Worm (Caenorhabditis elegans) whole organism, L4 larva: ENCODE data around the gene C03B1.4.

Experiments used
- F10B5.3 ChIP-seq: sonication (generic microtip); optimal IDR thresholded peaks from 2 replicates; lab custom pipeline; 2016; ENCODE audit warnings: mild to moderate bottlenecking, missing genetic modification characterization, missing compliant biosample characterization
- F44E2.7 ChIP-seq: fragments of 200-800 bp; sonication (Bioruptor generic); IDR thresholded peaks from 2 replicates; pipeline ENCODE4 v2.1.2; 2022; ENCODE audit warnings: missing genetic modification characterization, missing compliant biosample characterization
- Y5F2A.4 ChIP-seq: fragments of 200-800 bp; sonication (Bioruptor generic); optimal IDR thresholded peaks from 2 replicates; lab custom pipeline; 2018; ENCODE audit warnings: mild to moderate bottlenecking, missing genetic modification characterization, missing compliant biosample characterization
- aha-1 ChIP-seq: fragments of 150-350 bp; peaks from one replicate; lab custom pipeline; 2014; ENCODE audit warnings: missing biosample characterization, missing genetic modification characterization
- aly-2 ChIP-seq: sonication (generic microtip); optimal IDR thresholded peaks from 2 replicates; lab custom pipeline; 2018; ENCODE audit warnings: missing biosample characterization, missing genetic modification characterization
- ceh-82 ChIP-seq: sonication (generic microtip); optimal IDR thresholded peaks from 2 replicates; lab custom pipeline; 2017; ENCODE audit warnings: missing biosample characterization, missing genetic modification characterization
- ces-1 ChIP-seq: fragments of 150-350 bp; sonication (generic microtip); optimal IDR thresholded peaks from 4 replicates; lab custom pipeline; 2014; ENCODE audit warnings: missing biosample characterization, missing genetic modification reagents, missing genetic modification characterization
- ctbp-1 ChIP-seq: fragments of 200-800 bp; sonication (Bioruptor generic); IDR thresholded peaks from 2 replicates; pipeline ENCODE4 v1.3.6; 2022; ENCODE audit warnings: missing genetic modification reagents, missing genetic modification characterization, missing compliant biosample characterization
- daf-16 ChIP-seq, 3 experiments: sonication (generic microtip); optimal IDR thresholded peaks; 2 replicates each; lab custom pipeline; 2016 to 2017; ENCODE audit warnings: missing genetic modification characterization in 3 of 3, missing genetic modification reagents in 3 of 3, mild to moderate bottlenecking in 2 of 3, missing compliant biosample characterization in 2 of 3, missing biosample characterization in 1 of 3, moderate library complexity in 1 of 3
- daf-19 ChIP-seq: fragments of 200-800 bp; sonication (Bioruptor generic); conservative IDR thresholded peaks from 2 replicates; pipeline ENCODE4 v1.3.6; 2022; ENCODE audit warnings: missing genetic modification characterization, missing compliant biosample characterization
- dmd-6 ChIP-seq: fragments of 200-800 bp; sonication (Bioruptor generic); IDR thresholded peaks from 2 replicates; pipeline ENCODE4 v1.3.6; 2022; ENCODE audit warnings: missing genetic modification reagents, missing genetic modification characterization, missing compliant biosample characterization
- duxl-1 ChIP-seq: sonication (generic microtip); optimal IDR thresholded peaks from 2 replicates; lab custom pipeline; 2016; ENCODE audit warnings: mild to moderate bottlenecking, missing genetic modification characterization, moderate library complexity, missing compliant biosample characterization; ENCODE audit not compliant: poor library complexity
- egl-27 ChIP-seq: sonication (generic microtip); optimal IDR thresholded peaks from 3 replicates; lab custom pipeline; 2017; ENCODE audit warnings: missing biosample characterization, missing genetic modification reagents, missing genetic modification characterization
- fos-1 ChIP-seq: fragments of 150-350 bp; optimal IDR thresholded peaks from 2 replicates; lab custom pipeline; 2014; ENCODE audit warnings: missing biosample characterization, missing genetic modification characterization
- hlh-30 ChIP-seq: sonication (generic microtip); optimal IDR thresholded peaks from 2 replicates; lab custom pipeline; 2017; ENCODE audit warnings: antibody characterized with exemption, mild to moderate bottlenecking, missing genetic modification characterization, missing compliant biosample characterization; ENCODE audit not compliant: insufficient read depth
- hmg-1.1 ChIP-seq: fragments of 200-800 bp; sonication (Bioruptor generic); IDR thresholded peaks from 2 replicates; pipeline ENCODE4 v1.3.6; 2022; ENCODE audit warnings: missing genetic modification reagents, missing genetic modification characterization, missing compliant biosample characterization
- jun-1 ChIP-seq: fragments of 150-350 bp; optimal IDR thresholded peaks from 2 replicates; lab custom pipeline; 2014; ENCODE audit warnings: missing biosample characterization, missing genetic modification reagents, missing genetic modification characterization
- lim-7 ChIP-seq: fragments of 200-800 bp; sonication (Bioruptor generic); IDR thresholded peaks from 2 replicates; pipeline ENCODE4 v1.3.6; 2022; ENCODE audit warnings: missing genetic modification characterization, missing compliant biosample characterization
- lin-38 ChIP-seq: fragments of 200-800 bp; sonication (Bioruptor generic); IDR thresholded peaks from 2 replicates; pipeline ENCODE4 v1.3.6; 2022; ENCODE audit warnings: missing genetic modification reagents, missing genetic modification characterization, missing compliant biosample characterization
- madf-9 ChIP-seq: fragments of 200-800 bp; sonication (Bioruptor generic); conservative IDR thresholded peaks from 2 replicates; pipeline ENCODE4 v1.3.6; 2022; ENCODE audit warnings: missing genetic modification reagents, missing genetic modification characterization, missing compliant biosample characterization
- nhr-11 ChIP-seq: fragments of 150-350 bp; optimal IDR thresholded peaks from 2 replicates; lab custom pipeline; 2014; ENCODE audit warnings: missing biosample characterization, missing genetic modification characterization
- nhr-111 ChIP-seq: fragments of 200-800 bp; sonication (Bioruptor generic); optimal IDR thresholded peaks from 2 replicates; lab custom pipeline; 2018; ENCODE audit warnings: mild to moderate bottlenecking, missing genetic modification characterization, missing compliant biosample characterization
- nhr-6 ChIP-seq: fragments of 150-350 bp; optimal IDR thresholded peaks from 2 replicates; lab custom pipeline; 2014; ENCODE audit warnings: missing biosample characterization, missing genetic modification characterization
- rbr-2 ChIP-seq: sonication (generic microtip); optimal IDR thresholded peaks from 2 replicates; lab custom pipeline; 2016; ENCODE audit warnings: missing genotype, missing genetic modification characterization, missing compliant biosample characterization
- tra-1 ChIP-seq: fragments of 200-800 bp; sonication (Bioruptor generic); IDR thresholded peaks from 2 replicates; pipeline ENCODE4 v1.3.6; 2022; ENCODE audit warnings: missing genetic modification reagents, missing genetic modification characterization, missing compliant biosample characterization
- unc-130 ChIP-seq: sonication (generic microtip); optimal IDR thresholded peaks from 2 replicates; lab custom pipeline; 2016; ENCODE audit warnings: missing genetic modification reagents, missing genetic modification characterization, missing compliant biosample characterization
- unc-62 ChIP-seq, 3 experiments: fragments of 150-350 bp in 1 of 3; sonication (generic microtip); optimal IDR thresholded peaks in 2 of 3; peaks in 1 of 3; 1 replicate in 1 of 3; 2 replicates in 2 of 3; lab custom pipeline; 2014 to 2017; ENCODE audit warnings: missing biosample characterization in 3 of 3, missing genetic modification characterization in 3 of 3, missing genetic modification reagents in 3 of 3, missing genotype in 1 of 3
- zip-11 ChIP-seq: fragments of 200-800 bp; sonication (Bioruptor generic); IDR thresholded peaks from 2 replicates; pipeline ENCODE4 v1.3.6; 2022; ENCODE audit warnings: missing genetic modification characterization, missing compliant biosample characterization

Gene C03B1.4

DNA sequence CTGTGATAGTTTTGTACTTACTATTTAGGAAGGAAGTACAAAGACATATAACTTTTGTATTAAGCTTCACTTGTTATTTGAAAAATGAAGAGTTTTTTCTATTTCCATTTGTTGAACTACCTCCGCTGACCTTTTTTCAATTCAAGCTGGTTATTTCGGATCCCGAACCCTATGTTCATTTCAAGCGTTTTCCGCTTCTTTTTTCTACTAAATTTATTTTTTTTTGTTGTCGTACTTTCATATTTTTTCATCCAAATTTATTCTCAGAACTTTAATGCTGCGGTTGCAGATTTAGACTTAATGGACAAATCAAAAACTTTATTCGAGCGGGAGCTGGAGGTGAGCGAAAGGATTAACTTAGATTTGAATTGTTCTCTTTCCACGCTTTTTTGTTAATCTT lies 14.3 kb upstream of the C03B1.4 start, which contains the start of gene C03B1.6:
Gene C03B1.6, plus strand, starts transcription at position 301 of the 400 bp plus-strand sequence.
- TF ChIP-seq madf-9, result no peak
- TF ChIP-seq F44E2.7 (GFP tag; lab: Robert Waterston, UW), result no peak
- no peak for TF ChIP-seq nhr-111 (GFP tag; lab: Kevin White, UChicago)
- TF ChIP-seq Y5F2A.4 (GFP tag; lab: Kevin White, UChicago), result no peak
- no peak for TF ChIP-seq ceh-82 (tag; lab: Kevin White, UChicago)
- no peak for TF ChIP-seq zip-11 (GFP tag; lab: Robert Waterston, UW)

DNA sequence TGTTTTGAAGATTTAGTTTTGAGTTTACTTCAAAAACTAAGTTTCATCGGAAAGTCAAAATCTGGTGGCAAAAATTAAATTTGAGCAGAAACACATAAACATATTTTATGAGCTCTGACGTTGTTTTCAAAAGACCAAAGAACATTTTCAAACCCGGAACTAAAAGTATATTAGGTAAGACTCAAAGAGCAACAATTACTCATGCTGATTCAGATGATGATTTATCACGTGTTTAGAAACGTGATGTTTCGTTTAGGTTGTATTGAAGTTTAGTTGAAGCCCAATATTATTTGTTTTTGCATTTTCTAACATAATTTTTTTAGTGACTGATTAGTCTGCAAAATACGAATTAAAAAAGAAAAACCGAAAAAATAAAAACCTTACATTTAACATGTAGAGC lies 10.5 kb upstream of the C03B1.4 start:
- TF ChIP-seq unc-62 (GFP tag; optimal IDR thresholded peaks at IDR 0.05 in 1 of 2; lab: Kevin White, UChicago) (peak in 1 of 2 experiments; percentile 25), unc-62 (tag; optimal IDR thresholded peaks at IDR 0.05; lab: Kevin White, UChicago) (no peak), duxl-1 (no peak), F10B5.3 (tag; lab: Kevin White, UChicago) (no peak)
- TF ChIP-seq, all 104 proteins: peak for 1

DNA sequence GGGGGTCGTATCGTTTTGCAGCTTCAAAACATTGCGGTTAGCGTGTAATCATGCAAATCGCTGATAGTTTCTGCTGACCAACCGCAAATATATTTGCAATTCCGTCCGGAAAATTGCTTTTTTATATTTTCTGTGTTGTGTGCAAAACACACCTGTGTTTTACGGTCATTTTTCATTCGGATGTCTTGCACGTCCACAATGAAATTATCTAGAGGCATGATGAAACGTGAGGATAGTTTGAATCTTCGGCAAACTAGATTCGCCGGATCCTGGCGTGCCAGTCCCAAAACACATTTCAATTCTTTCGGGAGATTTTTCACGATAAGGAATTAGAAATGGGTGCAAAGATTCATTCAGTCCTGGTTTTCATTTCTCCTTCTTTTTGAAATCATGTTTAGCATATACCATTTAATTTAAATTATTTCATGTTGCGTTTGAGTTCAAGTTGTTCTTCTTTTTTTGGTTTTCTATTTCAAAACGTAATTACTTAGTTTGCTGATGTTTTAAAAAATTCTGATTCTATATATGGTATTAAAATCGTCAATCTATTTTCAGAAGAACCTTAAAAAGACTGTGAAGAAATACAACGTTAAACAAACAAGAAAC lies 9.2 kb upstream of the C03B1.4 start, which contains the start of gene C03B1.5:
Gene C03B1.5, plus strand, starts transcription at position 556 of the 606 bp plus-strand sequence.
- TF ChIP-seq ces-1 (GFP tag; lab: Kevin White, UChicago) (no peak), daf-16 (GFP tag; optimal IDR thresholded peaks at IDR 0.05; lab: Kevin White, UChicago) (no peak), daf-16 (tag; optimal IDR thresholded peaks at IDR 0.05; lab: Kevin White, UChicago) (peak; percentile 31), aha-1 (tag; lab: Kevin White, UChicago) (peak; percentile 87), fos-1 (tag; lab: Kevin White, UChicago) (no peak), daf-19 (GFP tag; lab: Robert Waterston, UW) (no peak)
- TF ChIP-seq, all 104 proteins: peak for 2

DNA sequence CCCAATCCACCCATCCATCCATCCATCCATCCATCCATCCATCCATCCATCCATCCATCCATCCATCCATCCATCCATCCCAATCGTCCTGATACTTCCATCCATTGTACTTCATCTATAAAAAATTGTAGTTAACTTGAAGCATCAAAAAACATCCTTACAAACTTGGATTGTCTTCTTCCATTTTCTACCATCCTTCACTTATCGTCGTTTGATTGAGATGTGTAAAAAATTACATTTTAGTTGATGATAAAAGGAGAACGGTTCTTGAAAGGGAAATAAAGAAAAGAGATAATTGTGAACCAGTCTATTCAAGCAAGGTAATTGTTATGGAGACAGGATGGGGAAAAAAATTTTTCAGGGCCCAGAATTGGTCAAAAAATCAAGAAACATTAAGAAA lies 6.5 kb upstream of the C03B1.4 start, which contains the start of gene C03B1.10:
Gene C03B1.10, minus strand, starts transcription at position 101 of the 400 bp plus-strand sequence.
- TF ChIP-seq unc-62 (GFP tag; optimal IDR thresholded peaks at IDR 0.05 in 1 of 2; lab: Kevin White, UChicago), result peak in 1 of 2 experiments; percentile 25
- TF ChIP-seq unc-62 (tag; optimal IDR thresholded peaks at IDR 0.05; lab: Kevin White, UChicago), result no peak
- no peak for TF ChIP-seq lim-7 (GFP tag; lab: Robert Waterston, UW)
- no peak for TF ChIP-seq ces-1 (GFP tag; lab: Kevin White, UChicago)
- TF ChIP-seq dmd-6 (GFP tag; lab: Robert Waterston, UW), result no peak
- TF ChIP-seq rbr-2 (tag; lab: Kevin White, UChicago), result no peak
- TF ChIP-seq hlh-30 (tag; lab: Kevin White, UChicago), result no peak

DNA sequence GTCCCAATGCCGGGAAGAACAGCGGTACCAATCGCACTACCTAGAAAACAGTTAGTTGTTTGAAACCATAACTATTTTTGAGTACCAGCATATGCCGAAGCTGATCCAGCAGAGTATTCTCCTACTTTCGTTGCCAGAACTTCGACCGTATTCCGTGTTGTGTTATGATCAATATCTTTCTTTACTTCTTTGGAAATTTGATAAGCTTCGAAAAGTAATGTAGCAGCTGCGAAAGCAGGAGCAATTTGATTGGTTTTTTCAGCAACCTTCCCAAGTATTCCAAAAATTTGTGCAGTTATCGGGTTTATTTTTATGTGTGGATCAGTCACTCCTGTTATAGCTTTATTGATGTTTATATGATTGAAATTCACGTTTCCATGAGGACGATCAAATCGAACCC lies 4.2 kb upstream of the C03B1.4 start:
- TF ChIP-seq aha-1 (tag; lab: Kevin White, UChicago) (peak; percentile 97), egl-27 (tag; lab: Kevin White, UChicago) (no peak)

DNA sequence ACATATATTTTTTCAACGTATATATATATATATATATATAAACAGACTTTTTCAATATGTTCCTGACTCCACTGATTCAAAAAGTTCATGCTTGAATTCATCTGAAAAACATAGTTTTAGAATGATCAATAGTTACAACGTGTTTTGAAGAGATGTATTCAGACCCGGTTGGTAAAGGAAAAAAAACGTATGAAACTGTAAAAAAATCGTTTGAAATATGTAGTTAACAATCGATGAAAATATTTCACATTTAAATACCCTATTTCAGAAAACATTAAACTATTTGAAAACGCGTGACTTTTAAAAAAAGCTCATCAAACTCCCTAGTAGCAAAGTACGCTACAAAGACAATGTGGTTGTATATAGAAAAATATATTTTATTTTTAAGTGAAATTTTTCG lies 3.6 kb upstream of the C03B1.4 start, which contains the start of gene C03B1.14:
Gene C03B1.14, minus strand, starts transcription at position 101 of the 400 bp plus-strand sequence.
- TF ChIP-seq lin-38 (no peak), ctbp-1 (GFP tag; lab: Robert Waterston, UW) (no peak), hlh-30 (tag; lab: Kevin White, UChicago) (no peak), unc-130 (GFP tag; lab: Kevin White, UChicago) (no peak), nhr-11 (tag; lab: Kevin White, UChicago) (no peak), nhr-6 (tag; lab: Kevin White, UChicago) (no peak), aly-2 (tag; lab: Kevin White, UChicago) (no peak), hmg-1.1 (GFP tag; lab: Robert Waterston, UW) (no peak), tra-1 (no peak), jun-1 (tag; lab: Kevin White, UChicago) (no peak)
- TF ChIP-seq, all 104 proteins: peak for 0
